Worm (Caenorhabditis elegans): ENCODE measurements around the gene F13B12.7.

ce11 chrIV:10413828-10414227 is 29.8 kb upstream of the F13B12.7 start, which contains the start of gene R10H10.7:
- TF ChIP-seq ztf-23 (GFP tag; IDR thresholded peaks at IDR 0.05) (no peak), flt-1 (GFP tag; IDR thresholded peaks at IDR 0.05) (no peak), cog-1 (tag; optimal IDR thresholded peaks at IDR 0.05) (no peak), T22C8.4 (GFP tag; IDR thresholded peaks at IDR 0.05) (no peak), med-1 (GFP tag; optimal IDR thresholded peaks at IDR 0.05; ENCODE audit: insufficient read depth) (no peak), ztf-29 (GFP tag; IDR thresholded peaks at IDR 0.05) (no peak)

Data from whole organism, midembryonic.